Fruit fly (Drosophila melanogaster) whole organism, embryonic: ENCODE measurements around the gene CG43094.
A peak's percentile ranks its signal among the peaks of the same experiment; 100 is the strongest.

ENCODE experiments used
- B-H1 ChIP-seq: fragments of 200-800 bp; sonication (Bioruptor generic); IDR thresholded peaks from 3 replicates; pipeline ENCODE4 v1.3.6; 2022; ENCODE audit warnings: missing biosample characterization, missing genetic modification characterization
- CG10959 ChIP-seq: fragments of 200-800 bp; sonication (Bioruptor generic); IDR thresholded peaks from 2 replicates; pipeline ENCODE4 v1.3.6; 2022; ENCODE audit warnings: missing biosample characterization, missing genetic modification characterization
- CG11093 ChIP-seq: fragments of 200-800 bp; sonication (Bioruptor generic); IDR thresholded peaks from 3 replicates; pipeline ENCODE4 v1.3.6; 2022; ENCODE audit warnings: missing biosample characterization, missing genetic modification characterization
- CG17802 ChIP-seq: fragments of 200-800 bp; sonication (Bioruptor generic); optimal IDR thresholded peaks from 2 replicates; lab custom pipeline; 2018; ENCODE audit warnings: missing biosample characterization, mild to moderate bottlenecking, missing genetic modification characterization, moderate library complexity
- CG2129 ChIP-seq: fragments of 200-800 bp; sonication (Bioruptor generic); IDR thresholded peaks from 2 replicates; pipeline ENCODE4 v1.3.6; 2022; ENCODE audit warnings: missing biosample characterization, missing genetic modification characterization; ENCODE audit not compliant: partially characterized antibody
- CG31441 ChIP-seq: fragments of 200-800 bp; sonication (Bioruptor generic); IDR thresholded peaks from 2 replicates; pipeline ENCODE4 v1.3.6; 2022; ENCODE audit warnings: missing biosample characterization, missing genetic modification characterization
- CG3163 ChIP-seq: fragments of 200-800 bp; sonication (Bioruptor generic); optimal IDR thresholded peaks from 3 replicates; lab custom pipeline; 2016; ENCODE audit warnings: missing biosample characterization, missing genetic modification characterization
- CG32767 ChIP-seq: fragments of 200-800 bp; sonication (Bioruptor generic); IDR thresholded peaks from 2 replicates; pipeline ENCODE4 v1.3.6; 2022; ENCODE audit warnings: missing biosample characterization, missing genetic modification characterization
- CG34422 ChIP-seq: fragments of 200-800 bp; sonication (Bioruptor generic); IDR thresholded peaks from 3 replicates; pipeline ENCODE4 v1.3.6; 2022; ENCODE audit warnings: missing biosample characterization, missing genetic modification characterization
- CG4820 ChIP-seq: fragments of 200-800 bp; sonication (Bioruptor generic); optimal IDR thresholded peaks from 3 replicates; lab custom pipeline; 2016; ENCODE audit warnings: missing biosample characterization, missing genetic modification characterization
- CG5245 ChIP-seq: fragments of 200-800 bp; sonication (Bioruptor generic); optimal IDR thresholded peaks from 3 replicates; lab custom pipeline; 2016; ENCODE audit warnings: missing biosample characterization, missing genetic modification characterization
- CG6175 ChIP-seq: fragments of 200-800 bp; sonication (Bioruptor generic); IDR thresholded peaks from 3 replicates; pipeline ENCODE4 v1.3.6; 2022; ENCODE audit warnings: missing biosample characterization, missing genetic modification characterization
- CG6791 ChIP-seq: fragments of 200-800 bp; sonication (Bioruptor generic); IDR thresholded peaks from 3 replicates; pipeline ENCODE4 v1.3.6; 2022; ENCODE audit warnings: missing biosample characterization, missing genetic modification characterization; ENCODE audit not compliant: partially characterized antibody
- CG6813 ChIP-seq: fragments of 200-800 bp; sonication (Bioruptor generic); optimal IDR thresholded peaks from 2 replicates; lab custom pipeline; 2017; ENCODE audit warnings: missing biosample characterization, missing genetic modification characterization, mild to moderate bottlenecking, moderate library complexity, missing genetic modification reagents
- CG7271 ChIP-seq: fragments of 200-800 bp; sonication (Bioruptor generic); optimal IDR thresholded peaks from 2 replicates; lab custom pipeline; 2018; ENCODE audit warnings: missing biosample characterization, mild to moderate bottlenecking, missing genetic modification characterization, moderate library complexity
- CG8089 ChIP-seq: fragments of 200-800 bp; sonication (Bioruptor generic); optimal IDR thresholded peaks from 3 replicates; lab custom pipeline; 2016; ENCODE audit warnings: missing biosample characterization, missing genetic modification characterization
- CG9215 ChIP-seq: fragments of 200-800 bp; sonication (Bioruptor generic); IDR thresholded peaks from 2 replicates; pipeline ENCODE4 v1.3.6; 2022; ENCODE audit warnings: missing biosample characterization, missing genetic modification characterization
- CG9437 ChIP-seq: fragments of 200-800 bp; sonication (Bioruptor generic); optimal IDR thresholded peaks from 2 replicates; lab custom pipeline; 2018; ENCODE audit warnings: missing biosample characterization, mild to moderate bottlenecking, missing genetic modification characterization
- CG9817 ChIP-seq: fragments of 200-800 bp; sonication (Bioruptor generic); optimal IDR thresholded peaks from 2 replicates; lab custom pipeline; 2018; ENCODE audit warnings: missing biosample characterization, mild to moderate bottlenecking, missing genetic modification characterization, moderate library complexity
- CG9876 ChIP-seq: fragments of 200-800 bp; sonication (Bioruptor generic); optimal IDR thresholded peaks from 2 replicates; lab custom pipeline; 2016; ENCODE audit warnings: missing biosample characterization, missing genetic modification characterization
- Dip2 ChIP-seq: fragments of 200-800 bp; sonication (Bioruptor generic); IDR thresholded peaks from 2 replicates; pipeline ENCODE4 v1.3.6; 2022; ENCODE audit warnings: missing biosample characterization, missing genetic modification characterization
- Dip3 ChIP-seq: fragments of 200-800 bp; sonication (Bioruptor generic); optimal IDR thresholded peaks from 3 replicates; lab custom pipeline; 2016; ENCODE audit warnings: missing biosample characterization, missing genetic modification characterization
- Fer3 ChIP-seq: fragments of 200-800 bp; sonication (Bioruptor generic); optimal IDR thresholded peaks from 2 replicates; lab custom pipeline; 2018; ENCODE audit warnings: missing biosample characterization, mild to moderate bottlenecking, missing genetic modification characterization, moderate library complexity
- NC2α ChIP-seq: fragments of 200-800 bp; sonication (Bioruptor generic); optimal IDR thresholded peaks from 2 replicates; lab custom pipeline; 2016; ENCODE audit warnings: missing biosample characterization, missing genetic modification characterization
- NFAT ChIP-seq: fragments of 200-800 bp; sonication (Bioruptor generic); IDR thresholded peaks from 2 replicates; pipeline ENCODE4 v1.3.6; 2022; ENCODE audit warnings: missing biosample characterization, missing genetic modification characterization
- Side ChIP-seq: fragments of 200-800 bp; sonication (Bioruptor generic); optimal IDR thresholded peaks from 2 replicates; lab custom pipeline; 2016; ENCODE audit warnings: missing biosample characterization, missing genetic modification characterization
- Sox102F ChIP-seq: fragments of 200-800 bp; sonication (Bioruptor generic); optimal IDR thresholded peaks from 2 replicates; lab custom pipeline; 2018; ENCODE audit warnings: missing biosample characterization, mild to moderate bottlenecking, missing genetic modification characterization, moderate library complexity
- Trl ChIP-seq, 3 experiments: fragments of >200 bp in 2 of 3; fragments of 200-800 bp in 1 of 3; sonication (Bioruptor generic) in 1 of 3; optimal IDR thresholded peaks; 2 replicates in 1 of 3; 3 replicates in 2 of 3; lab custom pipeline; 2016 to 2017; ENCODE audit warnings: missing biosample characterization in 1 of 3, missing genetic modification characterization in 1 of 3
- Xrp1 ChIP-seq: fragments of 200-800 bp; sonication (Bioruptor generic); IDR thresholded peaks from 2 replicates; pipeline ENCODE4 v1.3.6; 2022; ENCODE audit warnings: missing biosample characterization, missing genetic modification characterization
- aop ChIP-seq: fragments of 200-800 bp; sonication (Bioruptor generic); IDR thresholded peaks from 2 replicates; pipeline ENCODE4 v1.3.6; 2022; ENCODE audit warnings: missing biosample characterization, missing genetic modification characterization
- ara ChIP-seq: fragments of 200-800 bp; sonication (Bioruptor generic); IDR thresholded peaks from 2 replicates; pipeline ENCODE4 v1.3.6; 2022; ENCODE audit warnings: missing biosample characterization, missing genetic modification characterization
- da ChIP-seq: fragments of 200-800 bp; sonication (Bioruptor generic); optimal IDR thresholded peaks from 2 replicates; lab custom pipeline; 2016; ENCODE audit warnings: missing biosample characterization, missing genetic modification characterization
- dpn ChIP-seq, 2 experiments: fragments of 200-800 bp; sonication (Bioruptor generic); optimal IDR thresholded peaks; 3 replicates each; lab custom pipeline; 2016; ENCODE audit warnings: missing biosample characterization in 2 of 2, missing genetic modification characterization in 2 of 2
- emc ChIP-seq: fragments of 200-800 bp; sonication (Bioruptor generic); optimal IDR thresholded peaks from 2 replicates; lab custom pipeline; 2016; ENCODE audit warnings: missing biosample characterization, missing genetic modification characterization
- fd96Cb ChIP-seq: fragments of 200-800 bp; sonication (Bioruptor generic); optimal IDR thresholded peaks from 2 replicates; lab custom pipeline; 2018; ENCODE audit warnings: missing biosample characterization, mild to moderate bottlenecking, missing genetic modification characterization, moderate library complexity
- gcm ChIP-seq: fragments of 200-800 bp; sonication (Bioruptor generic); optimal IDR thresholded peaks from 2 replicates; lab custom pipeline; 2019; ENCODE audit warnings: missing biosample characterization, mild to moderate bottlenecking, missing genetic modification characterization, moderate library complexity
- gem ChIP-seq: fragments of 200-800 bp; sonication (Bioruptor generic); optimal IDR thresholded peaks from 2 replicates; lab custom pipeline; 2019; ENCODE audit warnings: missing biosample characterization, mild to moderate bottlenecking, missing genetic modification characterization, moderate library complexity
- gfzf ChIP-seq: fragments of 200-800 bp; sonication (Bioruptor generic); optimal IDR thresholded peaks from 2 replicates; lab custom pipeline; 2016; ENCODE audit warnings: missing biosample characterization, mild to moderate bottlenecking, missing genetic modification characterization, moderate library complexity
- hbn ChIP-seq: fragments of 200-800 bp; sonication (Bioruptor generic); IDR thresholded peaks from 2 replicates; pipeline ENCODE4 v1.3.6; 2022; ENCODE audit warnings: missing biosample characterization, missing genetic modification characterization; ENCODE audit not compliant: partially characterized antibody
- hkb ChIP-seq, 2 experiments: fragments of 200-800 bp in 1 of 2; fragments of >200 bp in 1 of 2; sonication (Bioruptor generic) in 1 of 2; IDR thresholded peaks in 1 of 2; optimal IDR thresholded peaks in 1 of 2; 2 replicates each; pipeline versions ENCODE4 v1.3.6 to Lab custom; 2017 to 2022; ENCODE audit warnings: missing biosample characterization in 1 of 2, missing genetic modification characterization in 1 of 2
- kni ChIP-seq: fragments of 200-800 bp; sonication (Bioruptor generic); optimal IDR thresholded peaks from 3 replicates; lab custom pipeline; 2017; ENCODE audit warnings: mild to moderate bottlenecking, missing biosample characterization, missing genetic modification reagents, missing genetic modification characterization
- odd ChIP-seq: fragments of 200-800 bp; sonication (Bioruptor generic); optimal IDR thresholded peaks from 2 replicates; lab custom pipeline; 2017; ENCODE audit warnings: missing biosample characterization, mild to moderate bottlenecking, missing genetic modification characterization
- schlank ChIP-seq: fragments of 200-800 bp; sonication (Bioruptor generic); optimal IDR thresholded peaks from 2 replicates; lab custom pipeline; 2018; ENCODE audit warnings: missing biosample characterization, mild to moderate bottlenecking, missing genetic modification characterization
- sug ChIP-seq: fragments of 200-800 bp; optimal IDR thresholded peaks from 2 replicates; lab custom pipeline; 2019; ENCODE audit warnings: missing biosample characterization, mild to moderate bottlenecking, missing genetic modification characterization, moderate library complexity
- tin ChIP-seq: fragments of 200-800 bp; sonication (Bioruptor generic); optimal IDR thresholded peaks from 3 replicates; lab custom pipeline; 2016; ENCODE audit warnings: missing biosample characterization, missing genetic modification characterization
- tio ChIP-seq: fragments of 200-800 bp; sonication (Bioruptor generic); optimal IDR thresholded peaks from 2 replicates; lab custom pipeline; 2017; ENCODE audit warnings: missing biosample characterization, missing genetic modification characterization, inconsistent platforms
- tll ChIP-seq, 2 experiments: fragments of 200-800 bp in 1 of 2; fragments of >200 bp in 1 of 2; sonication (Bioruptor generic) in 1 of 2; optimal IDR thresholded peaks; 2 replicates each; lab custom pipeline; 2017 to 2019; ENCODE audit warnings: missing biosample characterization in 2 of 2, missing genetic modification characterization in 2 of 2, mild to moderate bottlenecking in 1 of 2, moderate library complexity in 1 of 2
- yki ChIP-seq: fragments of >200 bp; optimal IDR thresholded peaks from 3 replicates; lab custom pipeline; 2018
- z ChIP-seq: fragments of 200-800 bp; sonication (Bioruptor generic); IDR thresholded peaks from 3 replicates; pipeline ENCODE4 v1.3.6; 2022; ENCODE audit warnings: missing biosample characterization, missing genetic modification characterization

The CG43094 gene

dm6 chr3R:22726031-22726770 lies 44.6 kb downstream of the CG43094 start, which contains the start of gene RNF220 (continued):
- TF ChIP-seq Sox102F (peak; percentile 5), gcm (GFP tag; lab: Kevin White, UChicago) (no peak), CG10959 (no peak), NFAT (GFP tag; lab: Robert Waterston, UW) (no peak), fd96Cb (no peak), gfzf (GFP tag; lab: Kevin White, UChicago) (peak; percentile 73), schlank (tag; lab: Kevin White, UChicago) (no peak), gem (tag; lab: Kevin White, UChicago) (peak; percentile 49), CG9876 (GFP tag; lab: Kevin White, UChicago) (no peak), dpn (GFP tag; optimal IDR thresholded peaks at IDR 0.05; lab: Kevin White, UChicago) (no peak), Fer3 (no peak), CG9437 (GFP tag; lab: Kevin White, UChicago) (peak; percentile 97), ara (GFP tag; lab: Robert Waterston, UW) (no peak), CG6791 (GFP tag; lab: Robert Waterston, UW) (peak; percentile 81), Side (GFP tag; lab: Kevin White, UChicago) (no peak), da (no peak), yki (lab: Kevin White, UChicago) (no peak), CG9215 (GFP tag; lab: Robert Waterston, UW) (0 out of 2 replicates have a peak, but pooled peaks have one; percentile 23), tio (GFP tag; lab: Kevin White, UChicago) (no peak), emc (GFP tag; lab: Kevin White, UChicago) (no peak), CG6813 (no peak), aop (no peak), hbn (GFP tag; lab: Robert Waterston, UW) (peak; percentile 60), CG4820 (GFP tag; lab: Kevin White, UChicago) (no peak), Trl (optimal IDR thresholded peaks at IDR 0.05; lab: Kevin White, UChicago) (no peak), Trl (GFP tag; optimal IDR thresholded peaks at IDR 0.05; lab: Kevin White, UChicago) (no peak), CG9817 (no peak), Dip2 (no peak), CG7271 (tag; lab: Kevin White, UChicago) (no peak), CG11093 (no peak), CG6175 (no peak), kni (GFP tag; lab: Kevin White, UChicago) (no peak), NC2α (GFP tag; lab: Kevin White, UChicago) (no peak), CG8089 (no peak), CG3163 (no peak), odd (GFP tag; lab: Kevin White, UChicago) (no peak), tin (GFP tag; lab: Kevin White, UChicago) (no peak), CG34422 (GFP tag; lab: Robert Waterston, UW) (no peak), Dip3 (GFP tag; lab: Kevin White, UChicago) (no peak), CG31441 (peak; percentile 58; the same call in 1 of the 2 replicates), CG5245 (GFP tag; lab: Kevin White, UChicago) (no peak), hkb (optimal IDR thresholded peaks at IDR 0.05; lab: Kevin White, UChicago) (no peak), hkb (GFP tag; IDR thresholded peaks at IDR 0.05; lab: Robert Waterston, UW) (no peak), tll (GFP tag; optimal IDR thresholded peaks at IDR 0.05; lab: Kevin White, UChicago) (no peak), Xrp1 (no peak), CG2129 (GFP tag; lab: Robert Waterston, UW) (peak; percentile 11), CG17802 (no peak), sug (tag; lab: Kevin White, UChicago) (no peak), B-H1 (GFP tag; lab: Robert Waterston, UW) (no peak), CG32767 (GFP tag; lab: Robert Waterston, UW) (no peak), z (GFP tag; lab: Robert Waterston, UW) (no peak)
